Fruit fly (Drosophila melanogaster) whole organism, embryonic: Measurements from ENCODE around the gene Arl8.
A peak's percentile ranks its signal among the peaks of the same experiment; 100 is the strongest.

Experiments used
- CG10321 ChIP-seq: fragments of 200-800 bp; sonication (Bioruptor generic); IDR thresholded peaks from 2 replicates; pipeline ENCODE4 v1.3.6; 2022; ENCODE audit warnings: missing biosample characterization, missing genetic modification characterization
- CG11695 ChIP-seq: fragments of 200-800 bp; sonication (Bioruptor generic); IDR thresholded peaks from 3 replicates; pipeline ENCODE4 v1.3.6; 2022; ENCODE audit warnings: missing biosample characterization, missing genetic modification characterization
- CG12299 ChIP-seq: fragments of 200-800 bp; sonication (Bioruptor generic); optimal IDR thresholded peaks from 2 replicates; lab custom pipeline; 2018; ENCODE audit warnings: missing biosample characterization, mild to moderate bottlenecking, missing genetic modification characterization
- CG14050 ChIP-seq: fragments of 200-800 bp; sonication (Bioruptor generic); IDR thresholded peaks from 3 replicates; pipeline ENCODE4 v1.3.6; 2022; ENCODE audit warnings: missing biosample characterization, missing genetic modification characterization
- CG15011 ChIP-seq: fragments of 200-800 bp; sonication (Bioruptor generic); optimal IDR thresholded peaks from 3 replicates; lab custom pipeline; 2018; ENCODE audit warnings: missing biosample characterization, mild to moderate bottlenecking, missing genetic modification characterization
- CG15269 ChIP-seq: fragments of 200-800 bp; sonication (Bioruptor generic); optimal IDR thresholded peaks from 2 replicates; lab custom pipeline; 2018; ENCODE audit warnings: missing biosample characterization, mild to moderate bottlenecking, missing genetic modification characterization, moderate library complexity
- CG1529 ChIP-seq: fragments of 200-800 bp; sonication (Bioruptor generic); optimal IDR thresholded peaks from 3 replicates; lab custom pipeline; 2018; ENCODE audit warnings: missing biosample characterization, missing genetic modification characterization
- CG15696 ChIP-seq: fragments of 200-800 bp; sonication (Bioruptor generic); optimal IDR thresholded peaks from 2 replicates; lab custom pipeline; 2019; ENCODE audit warnings: missing biosample characterization, mild to moderate bottlenecking, missing genetic modification characterization, moderate library complexity
- CG18011 ChIP-seq: fragments of 200-800 bp; sonication (Bioruptor generic); optimal IDR thresholded peaks from 2 replicates; lab custom pipeline; 2017; ENCODE audit warnings: missing biosample characterization, missing genetic modification characterization, mild to moderate bottlenecking, moderate library complexity, missing genotype
- CG2712 ChIP-seq: fragments of 200-800 bp; optimal IDR thresholded peaks from 3 replicates; lab custom pipeline; 2019; ENCODE audit warnings: missing biosample characterization, mild to moderate bottlenecking, missing genetic modification characterization, moderate library complexity
- CG31365 ChIP-seq: fragments of 200-800 bp; sonication (Bioruptor generic); optimal IDR thresholded peaks from 2 replicates; lab custom pipeline; 2018; ENCODE audit warnings: missing biosample characterization, mild to moderate bottlenecking, missing genetic modification characterization
- CG7357 ChIP-seq: fragments of 200-800 bp; sonication (Bioruptor generic); IDR thresholded peaks from 3 replicates; pipeline ENCODE4 v1.3.6; 2022; ENCODE audit warnings: missing biosample characterization, missing genetic modification characterization
- CG7556 ChIP-seq: fragments of 200-800 bp; sonication (Bioruptor generic); optimal IDR thresholded peaks from 2 replicates; lab custom pipeline; 2017; ENCODE audit warnings: missing biosample characterization, mild to moderate bottlenecking, missing genetic modification characterization
- CG8765 ChIP-seq: fragments of 200-800 bp; sonication (Bioruptor generic); IDR thresholded peaks from 2 replicates; pipeline ENCODE4 v1.3.6; 2022; ENCODE audit warnings: missing biosample characterization, missing genetic modification characterization
- CG9727 ChIP-seq: fragments of 200-800 bp; sonication (Bioruptor generic); optimal IDR thresholded peaks from 3 replicates; lab custom pipeline; 2017; ENCODE audit warnings: missing biosample characterization, mild to moderate bottlenecking, missing genetic modification characterization
- Dip3 ChIP-seq: fragments of 200-800 bp; sonication (Bioruptor generic); optimal IDR thresholded peaks from 3 replicates; lab custom pipeline; 2016; ENCODE audit warnings: missing biosample characterization, missing genetic modification characterization
- Ets65A ChIP-seq: fragments of 200-800 bp; sonication (Bioruptor generic); peaks from one replicate; lab custom pipeline; 2016; ENCODE audit warnings: missing biosample characterization, missing genetic modification characterization
- Hr39 ChIP-seq: fragments of >200 bp; optimal IDR thresholded peaks from 2 replicates; lab custom pipeline; 2017
- Hsf ChIP-seq: fragments of 200-800 bp; sonication (Bioruptor generic); optimal IDR thresholded peaks from 3 replicates; lab custom pipeline; 2016; ENCODE audit warnings: missing biosample characterization, missing genetic modification characterization
- MTF-1 ChIP-seq: fragments of 200-800 bp; sonication (Bioruptor generic); optimal IDR thresholded peaks from 2 replicates; lab custom pipeline; 2018; ENCODE audit warnings: missing biosample characterization, mild to moderate bottlenecking, missing genetic modification characterization, borderline replicate concordance
- Mad ChIP-seq: fragments of 200-800 bp; sonication (Bioruptor generic); optimal IDR thresholded peaks from 2 replicates; lab custom pipeline; 2016; ENCODE audit warnings: missing biosample characterization, missing genetic modification characterization
- NC2α ChIP-seq: fragments of 200-800 bp; sonication (Bioruptor generic); optimal IDR thresholded peaks from 2 replicates; lab custom pipeline; 2016; ENCODE audit warnings: missing biosample characterization, missing genetic modification characterization
- NC2β ChIP-seq: fragments of 200-800 bp; sonication (Bioruptor generic); optimal IDR thresholded peaks from 2 replicates; lab custom pipeline; 2016; ENCODE audit warnings: missing biosample characterization, missing genetic modification characterization
- Neu2 ChIP-seq: fragments of 200-800 bp; sonication (Bioruptor generic); optimal IDR thresholded peaks from 3 replicates; lab custom pipeline; 2016; ENCODE audit warnings: missing biosample characterization, missing genetic modification characterization, borderline replicate concordance
- Nf-YB ChIP-seq: fragments of 200-800 bp; sonication (Bioruptor generic); optimal IDR thresholded peaks from 3 replicates; lab custom pipeline; 2019; ENCODE audit warnings: missing biosample characterization, mild to moderate bottlenecking, missing genetic modification characterization, moderate library complexity
- Opbp ChIP-seq: fragments of 200-800 bp; sonication (Bioruptor generic); IDR thresholded peaks from 3 replicates; pipeline ENCODE4 v1.3.6; 2022; ENCODE audit warnings: missing biosample characterization, missing genetic modification characterization; ENCODE audit not compliant: partially characterized antibody
- Poxn ChIP-seq: fragments of 200-800 bp; sonication (Bioruptor generic); IDR thresholded peaks from 2 replicates; pipeline ENCODE4 v1.3.6; 2022; ENCODE audit warnings: missing biosample characterization, missing genetic modification characterization
- Sox100B ChIP-seq: fragments of 200-800 bp; sonication (Bioruptor generic); optimal IDR thresholded peaks from 3 replicates; lab custom pipeline; 2018; ENCODE audit warnings: missing biosample characterization, mild to moderate bottlenecking, missing genetic modification characterization
- Spps ChIP-seq: fragments of 200-800 bp; sonication (Bioruptor generic); optimal IDR thresholded peaks from 2 replicates; lab custom pipeline; 2018; ENCODE audit warnings: missing biosample characterization, mild to moderate bottlenecking, missing genetic modification characterization
- Stat92E ChIP-seq, 3 experiments: fragments of >200 bp in 2 of 3; fragments of 200-800 bp in 1 of 3; sonication (Bioruptor generic) in 1 of 3; optimal IDR thresholded peaks; 2 replicates each; lab custom pipeline; 2017 to 2019; ENCODE audit warnings: missing biosample characterization in 3 of 3, missing genetic modification characterization in 3 of 3, mild to moderate bottlenecking in 1 of 3, moderate library complexity in 1 of 3
- bigmax ChIP-seq: fragments of 200-800 bp; sonication (Bioruptor generic); optimal IDR thresholded peaks from 2 replicates; lab custom pipeline; 2018; ENCODE audit warnings: missing biosample characterization, mild to moderate bottlenecking, missing genetic modification characterization
- chn ChIP-seq: fragments of 200-800 bp; sonication (Bioruptor generic); optimal IDR thresholded peaks from 2 replicates; lab custom pipeline; 2016; ENCODE audit warnings: missing biosample characterization, missing genetic modification characterization
- crc ChIP-seq: fragments of 200-800 bp; sonication (Bioruptor generic); optimal IDR thresholded peaks from 2 replicates; lab custom pipeline; 2016; ENCODE audit warnings: missing biosample characterization, missing genetic modification characterization
- dan ChIP-seq: fragments of 200-800 bp; sonication (Bioruptor generic); IDR thresholded peaks from 2 replicates; pipeline ENCODE4 v1.3.6; 2022; ENCODE audit warnings: missing biosample characterization, missing genetic modification characterization
- dm ChIP-seq: fragments of 200-800 bp; sonication (Bioruptor generic); optimal IDR thresholded peaks from 3 replicates; lab custom pipeline; 2016; ENCODE audit warnings: missing biosample characterization, missing genetic modification characterization
- en ChIP-seq: fragments of 200-800 bp; sonication (Bioruptor generic); optimal IDR thresholded peaks from 2 replicates; lab custom pipeline; 2016; ENCODE audit warnings: missing biosample characterization, missing genetic modification characterization
- exex ChIP-seq: fragments of 200-800 bp; sonication (Bioruptor generic); optimal IDR thresholded peaks from 4 replicates; lab custom pipeline; 2018; ENCODE audit warnings: missing biosample characterization, mild to moderate bottlenecking, missing genetic modification characterization, moderate library complexity
- ftz-f1 ChIP-seq: fragments of 200-800 bp; sonication (Bioruptor generic); optimal IDR thresholded peaks from 2 replicates; lab custom pipeline; 2016; ENCODE audit warnings: missing biosample characterization, missing genetic modification characterization
- ham ChIP-seq: fragments of 200-800 bp; sonication (Bioruptor generic); IDR thresholded peaks from 2 replicates; pipeline ENCODE4 v1.3.6; 2022; ENCODE audit warnings: missing biosample characterization, missing genetic modification characterization
- lola ChIP-seq, 3 experiments: fragments of >200 bp in 2 of 3; fragments of 200-800 bp in 1 of 3; sonication (Bioruptor generic) in 1 of 3; optimal IDR thresholded peaks; 2 replicates each; lab custom pipeline; 2017 to 2019; ENCODE audit warnings: missing biosample characterization in 3 of 3, missing genetic modification characterization in 3 of 3, mild to moderate bottlenecking in 1 of 3, moderate library complexity in 1 of 3
- mld ChIP-seq: fragments of 200-800 bp; sonication (Bioruptor generic); IDR thresholded peaks from 3 replicates; pipeline ENCODE4 v1.3.6; 2022; ENCODE audit warnings: missing biosample characterization, missing genetic modification characterization; ENCODE audit not compliant: partially characterized antibody
- nmo ChIP-seq: fragments of 200-800 bp; sonication (Bioruptor generic); optimal IDR thresholded peaks from 2 replicates; lab custom pipeline; 2018; ENCODE audit warnings: missing biosample characterization, mild to moderate bottlenecking, missing genetic modification characterization, moderate library complexity
- onecut ChIP-seq: fragments of 200-800 bp; sonication (Bioruptor generic); IDR thresholded peaks from 2 replicates; pipeline ENCODE4 v1.3.6; 2022; ENCODE audit warnings: missing biosample characterization, missing genetic modification characterization
- pb ChIP-seq: fragments of 200-800 bp; sonication (Bioruptor generic); optimal IDR thresholded peaks from 3 replicates; lab custom pipeline; 2016; ENCODE audit warnings: missing biosample characterization, missing genetic modification characterization
- phol ChIP-seq: fragments of 200-800 bp; sonication (Bioruptor generic); optimal IDR thresholded peaks from 3 replicates; lab custom pipeline; 2018; ENCODE audit warnings: missing biosample characterization, mild to moderate bottlenecking, missing genetic modification characterization, moderate library complexity
- pros ChIP-seq: fragments of 200-800 bp; sonication (Bioruptor generic); optimal IDR thresholded peaks from 3 replicates; lab custom pipeline; 2019; ENCODE audit warnings: missing biosample characterization, mild to moderate bottlenecking, missing genetic modification characterization, moderate library complexity
- ranshi ChIP-seq: fragments of 200-800 bp; sonication (Bioruptor generic); IDR thresholded peaks from 2 replicates; pipeline ENCODE4 v1.3.6; 2022; ENCODE audit warnings: missing biosample characterization, missing genetic modification characterization
- run ChIP-seq: fragments of 200-800 bp; sonication (Bioruptor generic); optimal IDR thresholded peaks from 3 replicates; lab custom pipeline; 2018; ENCODE audit warnings: missing biosample characterization, mild to moderate bottlenecking, missing genetic modification characterization
- sim ChIP-seq: fragments of 200-800 bp; sonication (Bioruptor generic); IDR thresholded peaks from 2 replicates; pipeline ENCODE4 v1.3.6; 2022; ENCODE audit warnings: missing biosample characterization, missing genetic modification characterization
- sima ChIP-seq: fragments of 200-800 bp; sonication (Bioruptor generic); optimal IDR thresholded peaks from 2 replicates; lab custom pipeline; 2016; ENCODE audit warnings: missing biosample characterization, missing genetic modification characterization
- tna ChIP-seq: fragments of 200-800 bp; sonication (Bioruptor generic); IDR thresholded peaks from 2 replicates; pipeline ENCODE4 v1.3.6; 2022; ENCODE audit warnings: missing biosample characterization, missing genetic modification characterization; ENCODE audit not compliant: partially characterized antibody

Gene Arl8

DNA sequence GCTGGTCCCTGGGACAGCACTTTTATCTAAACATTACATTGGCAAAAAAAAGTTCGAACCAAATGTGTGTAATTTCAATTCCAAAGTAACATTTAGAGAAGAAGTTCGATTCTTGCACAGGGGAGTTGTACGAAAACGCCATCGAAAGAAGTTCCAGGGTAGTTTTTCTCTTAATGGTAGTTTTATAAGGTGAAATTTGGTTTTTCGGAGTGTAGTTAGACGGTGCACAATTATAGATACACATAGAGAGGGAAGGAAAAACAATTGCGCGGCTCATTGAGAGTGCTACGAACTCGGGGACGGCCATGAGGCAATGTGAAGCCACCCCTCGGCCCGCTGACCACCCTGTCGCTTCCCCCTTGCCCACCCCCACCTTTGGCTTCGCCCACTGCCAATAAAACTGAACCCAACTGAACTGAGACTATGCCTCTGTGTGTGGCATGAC is 16.2 kb upstream of the Arl8 start (continued):
- TF ChIP-seq CG8765 (GFP tag; lab: Robert Waterston, UW) (no peak), CG15269 (tag; lab: Kevin White, UChicago) (peak; percentile 76), Hr39 (lab: Kevin White, UChicago) (no peak), sima (GFP tag; lab: Kevin White, UChicago) (no peak), MTF-1 (GFP tag; lab: Kevin White, UChicago) (no peak), Dip3 (GFP tag; lab: Kevin White, UChicago) (peak; percentile 43), dan (GFP tag; lab: Robert Waterston, UW) (no peak), Spps (tag; lab: Kevin White, UChicago) (peak; percentile 33), phol (tag; lab: Kevin White, UChicago) (peak; percentile 70), NC2α (GFP tag; lab: Kevin White, UChicago) (no peak), CG1529 (GFP tag; lab: Kevin White, UChicago) (peak; percentile 59), exex (tag; lab: Kevin White, UChicago) (no peak), Poxn (GFP tag; lab: Robert Waterston, UW) (0 out of 2 replicates have a peak, but pooled peaks have one; percentile 16), bigmax (GFP tag; lab: Kevin White, UChicago) (no peak), nmo (peak; percentile 58), CG18011 (GFP tag; lab: Kevin White, UChicago) (peak; percentile 16), onecut (no peak), CG12299 (tag; lab: Kevin White, UChicago) (no peak), ranshi (GFP tag; lab: Robert Waterston, UW) (peak; percentile 30; the same call in 1 of the 2 replicates), run (tag; lab: Kevin White, UChicago) (peak; percentile 31), Mad (peak; percentile 53), Nf-YB (GFP tag; lab: Kevin White, UChicago) (peak; percentile 17), Ets65A (peak; percentile 93), ftz-f1 (GFP tag; lab: Kevin White, UChicago) (no peak), Hsf (GFP tag; lab: Kevin White, UChicago) (peak; percentile 68), en (GFP tag; lab: Kevin White, UChicago) (peak; percentile 46), CG7556 (GFP tag; lab: Kevin White, UChicago) (peak; percentile 62), CG10321 (no peak), Neu2 (GFP tag; lab: Kevin White, UChicago) (no peak), NC2β (GFP tag; lab: Kevin White, UChicago) (peak; percentile 40), tna (GFP tag; lab: Robert Waterston, UW) (no peak), Opbp (GFP tag; lab: Robert Waterston, UW) (no peak), Stat92E (GFP tag; optimal IDR thresholded peaks at IDR 0.05; lab: Kevin White, UChicago) (no peak), chn (GFP tag; lab: Kevin White, UChicago) (peak; percentile 43), ham (GFP tag; lab: Robert Waterston, UW) (no peak), CG9727 (peak; percentile 38), CG31365 (tag; lab: Kevin White, UChicago) (peak; percentile 23), CG15011 (GFP tag; lab: Kevin White, UChicago) (no peak), lola (GFP tag; optimal IDR thresholded peaks at IDR 0.05; lab: Kevin White, UChicago) (peak in 1 of 3 experiments; percentile 50), CG7357 (peak; percentile 59; the same call in 2 of the 3 replicates), pros (GFP tag; lab: Kevin White, UChicago) (peak; percentile 87), sim (GFP tag; lab: Robert Waterston, UW) (no peak), dm (GFP tag; lab: Kevin White, UChicago) (peak; percentile 39), mld (GFP tag; lab: Robert Waterston, UW) (no peak), Sox100B (GFP tag; lab: Kevin White, UChicago) (peak; percentile 39), CG2712 (tag; lab: Kevin White, UChicago) (peak; percentile 77), CG11695 (peak; percentile 73), CG15696 (tag; lab: Kevin White, UChicago) (peak; percentile 19), pb (GFP tag; lab: Kevin White, UChicago) (peak; percentile 24), CG14050 (peak; percentile 57; the same call in 2 of the 3 replicates), crc (peak; percentile 9)
